Worm (Caenorhabditis elegans) whole organism, L1 larva: ENCODE results near the gene F35F10.14.

Source experiments
- C34B4.2 ChIP-seq: sonication (generic microtip); optimal IDR thresholded peaks from 2 replicates; lab custom pipeline; 2017; ENCODE audit warnings: mild to moderate bottlenecking, missing genetic modification characterization, missing compliant biosample characterization
- ama-1 ChIP-seq: fragments of 150-350 bp; optimal IDR thresholded peaks from 2 replicates; lab custom pipeline; 2014
- ceh-63 ChIP-seq: fragments of 200-800 bp; sonication (Bioruptor generic); optimal IDR thresholded peaks from 2 replicates; lab custom pipeline; 2018; ENCODE audit warnings: mild to moderate bottlenecking, missing genetic modification characterization, missing compliant biosample characterization
- ceh-88 ChIP-seq: fragments of 200-800 bp; sonication (Bioruptor generic); IDR thresholded peaks from 2 replicates; pipeline ENCODE4 v1.3.6; 2022; ENCODE audit warnings: missing genetic modification characterization, missing compliant biosample characterization
- ceh-90 ChIP-seq: sonication (generic microtip); optimal IDR thresholded peaks from 2 replicates; lab custom pipeline; 2016; ENCODE audit warnings: missing genetic modification characterization, missing compliant biosample characterization
- dpl-1 ChIP-seq, 3 experiments: fragments of 150-350 bp in 2 of 3; sonication (generic microtip) in 1 of 3; optimal IDR thresholded peaks; 2 replicates each; lab custom pipeline; 2014 to 2017; ENCODE audit warnings: missing biosample characterization in 3 of 3, missing genetic modification characterization in 3 of 3, missing genetic modification reagents in 3 of 3
- dsc-1 ChIP-seq: sonication (generic microtip); optimal IDR thresholded peaks from 2 replicates; lab custom pipeline; 2016; ENCODE audit warnings: mild to moderate bottlenecking, missing genetic modification characterization, missing compliant biosample characterization
- efl-1 ChIP-seq, 4 experiments: fragments of 150-350 bp; optimal IDR thresholded peaks in 3 of 4; peaks in 1 of 4; 1 replicate in 1 of 4; 2 replicates in 3 of 4; lab custom pipeline; 2014; ENCODE audit warnings: missing biosample characterization in 2 of 4, missing genetic modification characterization in 2 of 4, missing genetic modification reagents in 2 of 4
- egl-13 ChIP-seq: sonication (generic microtip); optimal IDR thresholded peaks from 2 replicates; lab custom pipeline; 2016; ENCODE audit warnings: missing genotype, missing genetic modification reagents, missing genetic modification characterization, missing compliant biosample characterization
- elt-3 ChIP-seq, 6 experiments: fragments of 150-350 bp in 1 of 6; sonication (generic microtip); optimal IDR thresholded peaks; 2 replicates each; lab custom pipeline; 2017 to 2018; ENCODE audit warnings: missing biosample characterization in 6 of 6, missing genetic modification characterization in 6 of 6, inconsistent platforms in 1 of 6
- fkh-10 ChIP-seq: sonication (generic microtip); optimal IDR thresholded peaks from 2 replicates; lab custom pipeline; 2017; ENCODE audit warnings: missing biosample characterization, missing genetic modification reagents, missing genetic modification characterization
- fos-1 ChIP-seq: fragments of 150-350 bp; optimal IDR thresholded peaks from 2 replicates; lab custom pipeline; 2014; ENCODE audit warnings: missing biosample characterization, missing genetic modification characterization
- grh-1 ChIP-seq: fragments of 200-800 bp; sonication (Bioruptor generic); IDR thresholded peaks from 2 replicates; pipeline ENCODE4 v1.3.6; 2022; ENCODE audit warnings: missing genetic modification reagents, missing genetic modification characterization, missing compliant biosample characterization
- hlh-17 ChIP-seq: fragments of 200-800 bp; sonication (Bioruptor generic); optimal IDR thresholded peaks from 2 replicates; lab custom pipeline; 2018; ENCODE audit warnings: missing genetic modification characterization, mild to moderate bottlenecking, missing compliant biosample characterization, moderate library complexity, borderline replicate concordance
- hpl-2 ChIP-seq: fragments of 150-350 bp; optimal IDR thresholded peaks from 2 replicates; lab custom pipeline; 2014; ENCODE audit warnings: missing biosample characterization, missing genetic modification reagents, missing genetic modification characterization
- isw-1 ChIP-seq: fragments of 200-800 bp; sonication (Bioruptor generic); IDR thresholded peaks from 2 replicates; pipeline ENCODE4 v1.3.6; 2022; ENCODE audit warnings: missing genetic modification characterization, missing compliant biosample characterization
- jun-1 ChIP-seq: fragments of 150-350 bp; optimal IDR thresholded peaks from 2 replicates; lab custom pipeline; 2014; ENCODE audit warnings: missing biosample characterization, missing genetic modification reagents, missing genetic modification characterization
- lin-13 ChIP-seq: fragments of 150-350 bp; optimal IDR thresholded peaks from 2 replicates; lab custom pipeline; 2014; ENCODE audit warnings: missing biosample characterization, missing genetic modification reagents, missing genetic modification characterization
- lin-39 ChIP-seq: fragments of 150-350 bp; optimal IDR thresholded peaks from 2 replicates; lab custom pipeline; 2014; ENCODE audit warnings: missing biosample characterization, missing genetic modification reagents, missing genetic modification characterization
- lir-3 ChIP-seq: sonication (generic microtip); optimal IDR thresholded peaks from 2 replicates; lab custom pipeline; 2016; ENCODE audit warnings: mild to moderate bottlenecking, missing genetic modification characterization, moderate library complexity, missing compliant biosample characterization; ENCODE audit not compliant: poor library complexity
- lsy-2 ChIP-seq, 2 experiments: fragments of 150-350 bp; optimal IDR thresholded peaks; 2 replicates each; lab custom pipeline; 2014; ENCODE audit warnings: missing biosample characterization in 2 of 2, missing genetic modification characterization in 2 of 2
- mab-9 ChIP-seq: fragments of 200-800 bp; sonication (Bioruptor generic); IDR thresholded peaks from 2 replicates; pipeline ENCODE4 v1.3.6; 2022; ENCODE audit warnings: missing genetic modification reagents, missing genetic modification characterization, missing compliant biosample characterization
- mef-2 ChIP-seq: fragments of 150-350 bp; optimal IDR thresholded peaks from 2 replicates; lab custom pipeline; 2014; ENCODE audit warnings: missing biosample characterization, missing genetic modification characterization
- mep-1 ChIP-seq: fragments of 150-350 bp; optimal IDR thresholded peaks from 2 replicates; lab custom pipeline; 2014; ENCODE audit warnings: missing biosample characterization, missing genetic modification characterization
- nhr-20 ChIP-seq: sonication (generic microtip); optimal IDR thresholded peaks from 2 replicates; lab custom pipeline; 2016; ENCODE audit warnings: mild to moderate bottlenecking, missing genetic modification characterization, missing compliant biosample characterization
- nhr-237 ChIP-seq: fragments of 150-350 bp; optimal IDR thresholded peaks from 2 replicates; lab custom pipeline; 2014; ENCODE audit warnings: missing biosample characterization, missing genetic modification characterization
- nhr-47 ChIP-seq: sonication (generic microtip); optimal IDR thresholded peaks from 2 replicates; lab custom pipeline; 2016; ENCODE audit warnings: mild to moderate bottlenecking, missing genetic modification characterization, moderate library complexity, missing compliant biosample characterization
- nhr-71 ChIP-seq: sonication (generic microtip); optimal IDR thresholded peaks from 2 replicates; lab custom pipeline; 2016; ENCODE audit warnings: mild to moderate bottlenecking, missing genetic modification characterization, moderate library complexity, missing compliant biosample characterization
- nhr-76 ChIP-seq: sonication (generic microtip); optimal IDR thresholded peaks from 2 replicates; lab custom pipeline; 2017; ENCODE audit warnings: missing biosample characterization, missing genetic modification characterization
- pqm-1 ChIP-seq: sonication (generic microtip); optimal IDR thresholded peaks from 3 replicates; lab custom pipeline; 2017; ENCODE audit warnings: missing biosample characterization, missing genetic modification characterization
- rnt-1 ChIP-seq: sonication (generic microtip); optimal IDR thresholded peaks from 2 replicates; lab custom pipeline; 2016; ENCODE audit warnings: mild to moderate bottlenecking, missing genetic modification characterization, moderate library complexity, missing compliant biosample characterization
- snu-23 ChIP-seq: sonication (generic microtip); optimal IDR thresholded peaks from 2 replicates; lab custom pipeline; 2016; ENCODE audit warnings: missing genetic modification characterization, missing compliant biosample characterization
- sptf-1 ChIP-seq: fragments of 150-350 bp; optimal IDR thresholded peaks from 2 replicates; lab custom pipeline; 2014; ENCODE audit warnings: missing biosample characterization, missing genetic modification characterization
- tlp-1 ChIP-seq: fragments of 150-350 bp; optimal IDR thresholded peaks from 2 replicates; lab custom pipeline; 2014; ENCODE audit warnings: missing biosample characterization, missing genetic modification characterization
- unc-130 ChIP-seq: fragments of 150-350 bp; optimal IDR thresholded peaks from 2 replicates; lab custom pipeline; 2017; ENCODE audit warnings: missing biosample characterization, missing genetic modification characterization, inconsistent platforms
- unc-98 ChIP-seq: fragments of 200-800 bp; sonication (Bioruptor generic); IDR thresholded peaks from 2 replicates; pipeline ENCODE4 v1.3.6; 2022; ENCODE audit warnings: missing genetic modification characterization, missing compliant biosample characterization
- xbp-1 ChIP-seq: sonication (generic microtip); optimal IDR thresholded peaks from 2 replicates; lab custom pipeline; 2016; ENCODE audit warnings: missing genetic modification characterization, missing compliant biosample characterization
- zag-1 ChIP-seq: fragments of 150-350 bp; optimal IDR thresholded peaks from 2 replicates; lab custom pipeline; 2014; ENCODE audit warnings: missing biosample characterization, missing genetic modification characterization
- ztf-4 ChIP-seq: fragments of 150-350 bp; optimal IDR thresholded peaks from 2 replicates; lab custom pipeline; 2014; ENCODE audit warnings: missing biosample characterization, missing genetic modification characterization

F35F10.14 gene

DNA sequence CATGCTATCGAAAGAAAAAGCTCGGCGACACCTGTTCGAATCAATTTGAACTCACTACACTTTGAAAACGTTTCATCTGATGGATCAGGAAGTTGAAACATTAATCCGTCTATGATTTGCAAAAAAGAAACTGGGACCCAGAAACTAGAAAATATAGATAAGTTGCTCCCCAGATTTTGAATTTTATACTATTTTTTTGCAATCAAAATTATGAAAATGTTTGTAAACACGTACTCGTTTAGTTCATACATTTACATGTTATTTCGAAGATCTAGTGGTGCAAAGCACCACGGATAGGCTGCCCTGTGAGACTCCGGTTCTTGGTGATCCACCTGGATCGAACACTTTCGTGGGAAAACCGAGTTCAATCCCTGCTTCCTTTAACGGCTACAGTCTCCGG lies 22.0 kb upstream of the F35F10.14 start, which contains the start of gene C17B7.10:
Gene C17B7.10 (minus strand): TSS at position 101 of the 400 bp plus-strand sequence.
- TF ChIP-seq mab-9 (GFP tag; lab: Robert Waterston, UW) (no peak), fkh-10 (GFP tag; lab: Kevin White, UChicago) (no peak), efl-1 (optimal IDR thresholded peaks at IDR 0.05; lab: Kevin White, UChicago) (no peak), efl-1 (GFP tag; optimal IDR thresholded peaks at IDR 0.05 in 1 of 2; lab: Kevin White, UChicago) (no peak), dpl-1 (GFP tag; optimal IDR thresholded peaks at IDR 0.05; lab: Kevin White, UChicago) (no peak), mep-1 (tag; lab: Kevin White, UChicago) (no peak), nhr-47 (tag; lab: Kevin White, UChicago) (no peak), sptf-1 (tag; lab: Kevin White, UChicago) (no peak), tlp-1 (tag; lab: Kevin White, UChicago) (no peak), pqm-1 (tag; lab: Kevin White, UChicago) (no peak), ceh-90 (no peak), lin-13 (GFP tag; lab: Kevin White, UChicago) (no peak), isw-1 (no peak), jun-1 (tag; lab: Kevin White, UChicago) (no peak), zag-1 (tag; lab: Kevin White, UChicago) (no peak), lir-3 (tag; lab: Kevin White, UChicago) (no peak), nhr-76 (no peak), nhr-237 (tag; lab: Kevin White, UChicago) (no peak), nhr-71 (tag; lab: Kevin White, UChicago) (no peak), C34B4.2 (tag; lab: Kevin White, UChicago) (no peak)

ce11 chrV:3339009-3339408 lies 19.1 kb upstream of the F35F10.14 start, which contains the start of gene C17B7.4:
Gene C17B7.4 (plus strand): TSS chrV:3339309.
- TF ChIP-seq unc-130 (tag; lab: Kevin White, UChicago) (no peak), lsy-2 (tag; optimal IDR thresholded peaks at IDR 0.05; lab: Kevin White, UChicago) (no peak), hlh-17 (GFP tag; lab: Kevin White, UChicago) (no peak), fos-1 (tag; lab: Kevin White, UChicago) (no peak), nhr-20 (tag; lab: Kevin White, UChicago) (no peak)

ce11 chrV:3333334-3333733 lies 13.4 kb upstream of the F35F10.14 start, which contains the start of gene C17B7.5:
Gene C17B7.5 (plus strand): TSS chrV:3333634.
- TF ChIP-seq lin-13 (GFP tag; lab: Kevin White, UChicago): no peak
- TF ChIP-seq ama-1 (lab: Kevin White, UChicago): no peak
- no peak for TF ChIP-seq hpl-2
- TF ChIP-seq snu-23 (GFP tag; lab: Kevin White, UChicago): no peak
- TF ChIP-seq mef-2: no peak
- no peak for TF ChIP-seq dsc-1 (tag; lab: Kevin White, UChicago)
- no peak for TF ChIP-seq grh-1 (GFP tag; lab: Robert Waterston, UW)
- TF ChIP-seq unc-98 (GFP tag; lab: Robert Waterston, UW): no peak
- no peak for TF ChIP-seq egl-13
- TF ChIP-seq efl-1 (optimal IDR thresholded peaks at IDR 0.05; lab: Kevin White, UChicago): no peak
- no peak for TF ChIP-seq efl-1 (GFP tag; optimal IDR thresholded peaks at IDR 0.05 in 1 of 2; lab: Kevin White, UChicago)
- no peak for TF ChIP-seq tlp-1 (tag; lab: Kevin White, UChicago)
- no peak for TF ChIP-seq lin-39 (tag; lab: Kevin White, UChicago)
- TF ChIP-seq rnt-1 (tag; lab: Kevin White, UChicago): no peak
- TF ChIP-seq xbp-1 (tag; lab: Kevin White, UChicago): no peak
- TF ChIP-seq ceh-88 (GFP tag; lab: Robert Waterston, UW): no peak
- no peak for TF ChIP-seq ztf-4
- TF ChIP-seq elt-3 (tag; optimal IDR thresholded peaks at IDR 0.05; lab: Kevin White, UChicago): no peak
- no peak for TF ChIP-seq jun-1 (tag; lab: Kevin White, UChicago)
- no peak for TF ChIP-seq ceh-63
